Fruit fly (Drosophila melanogaster) whole organism, embryonic: Measurements from ENCODE around the gene Cul5.

ENCODE experiments used
- Ada2b ChIP-seq: fragments of 200-800 bp; sonication (Bioruptor generic); IDR thresholded peaks from 2 replicates; pipeline ENCODE4 v1.3.6; 2022; ENCODE audit warnings: missing biosample characterization, missing genetic modification characterization
- CG10147 ChIP-seq: fragments of 200-800 bp; sonication (Bioruptor generic); optimal IDR thresholded peaks from 2 replicates; lab custom pipeline; 2019; ENCODE audit warnings: missing biosample characterization, mild to moderate bottlenecking, missing genetic modification characterization, moderate library complexity
- CG10321 ChIP-seq: fragments of 200-800 bp; sonication (Bioruptor generic); IDR thresholded peaks from 2 replicates; pipeline ENCODE4 v1.3.6; 2022; ENCODE audit warnings: missing biosample characterization, missing genetic modification characterization
- CG10366 ChIP-seq: fragments of 200-800 bp; sonication (Bioruptor generic); IDR thresholded peaks from 2 replicates; pipeline ENCODE4 v1.3.6; 2022; ENCODE audit warnings: missing biosample characterization, missing genetic modification characterization
- CG10543 ChIP-seq: fragments of 200-800 bp; sonication (Bioruptor generic); optimal IDR thresholded peaks from 3 replicates; lab custom pipeline; 2017; ENCODE audit warnings: missing biosample characterization, mild to moderate bottlenecking, missing genetic modification characterization, moderate library complexity
- CG12104 ChIP-seq: fragments of 200-800 bp; sonication (Bioruptor generic); optimal IDR thresholded peaks from 3 replicates; lab custom pipeline; 2016; ENCODE audit warnings: missing biosample characterization, missing genetic modification characterization
- CG12155 ChIP-seq: fragments of 200-800 bp; sonication (Bioruptor generic); optimal IDR thresholded peaks from 3 replicates; lab custom pipeline; 2016; ENCODE audit warnings: missing biosample characterization, missing genetic modification characterization
- CG14710 ChIP-seq: fragments of 200-800 bp; sonication (Bioruptor generic); optimal IDR thresholded peaks from 3 replicates; lab custom pipeline; 2019; ENCODE audit warnings: missing biosample characterization, mild to moderate bottlenecking, missing genetic modification characterization, moderate library complexity
- CG14860 ChIP-seq: fragments of 200-800 bp; sonication (Bioruptor generic); IDR thresholded peaks from 3 replicates; pipeline ENCODE4 v1.3.6; 2022; ENCODE audit warnings: missing biosample characterization, missing genetic modification characterization; ENCODE audit not compliant: partially characterized antibody
- CG2199 ChIP-seq: fragments of 200-800 bp; sonication (Bioruptor generic); IDR thresholded peaks from 3 replicates; pipeline ENCODE4 v1.3.6; 2022; ENCODE audit warnings: missing biosample characterization, missing genetic modification characterization
- CG3407 ChIP-seq: fragments of 200-800 bp; sonication (Bioruptor generic); optimal IDR thresholded peaks from 2 replicates; lab custom pipeline; 2018; ENCODE audit warnings: missing biosample characterization, mild to moderate bottlenecking, missing genetic modification characterization
- CG4282 ChIP-seq: fragments of 200-800 bp; sonication (Bioruptor generic); optimal IDR thresholded peaks from 2 replicates; lab custom pipeline; 2016; ENCODE audit warnings: missing biosample characterization, missing genetic modification characterization
- CG5953 ChIP-seq: fragments of 200-800 bp; sonication (Bioruptor generic); IDR thresholded peaks from 2 replicates; pipeline ENCODE4 v1.3.6; 2022; ENCODE audit warnings: missing biosample characterization, missing genetic modification characterization
- CG6272 ChIP-seq: fragments of 200-800 bp; sonication (Bioruptor generic); IDR thresholded peaks from 2 replicates; pipeline ENCODE4 v1.3.6; 2022; ENCODE audit warnings: missing biosample characterization, missing genetic modification characterization
- CG8478 ChIP-seq: fragments of >200 bp; optimal IDR thresholded peaks from 2 replicates; lab custom pipeline; 2018
- CG9727 ChIP-seq: fragments of 200-800 bp; sonication (Bioruptor generic); optimal IDR thresholded peaks from 3 replicates; lab custom pipeline; 2017; ENCODE audit warnings: missing biosample characterization, mild to moderate bottlenecking, missing genetic modification characterization
- CHES-1-like ChIP-seq: fragments of 200-800 bp; sonication (Bioruptor generic); optimal IDR thresholded peaks from 2 replicates; lab custom pipeline; 2016; ENCODE audit warnings: missing biosample characterization, missing genetic modification characterization
- CoRest ChIP-seq: fragments of 200-800 bp; sonication (Bioruptor generic); optimal IDR thresholded peaks from 3 replicates; lab custom pipeline; 2018; ENCODE audit warnings: missing biosample characterization, mild to moderate bottlenecking, missing genetic modification characterization, moderate library complexity
- Dip2 ChIP-seq: fragments of 200-800 bp; sonication (Bioruptor generic); IDR thresholded peaks from 2 replicates; pipeline ENCODE4 v1.3.6; 2022; ENCODE audit warnings: missing biosample characterization, missing genetic modification characterization
- Dref ChIP-seq: fragments of 200-800 bp; sonication (Bioruptor generic); IDR thresholded peaks from 2 replicates; pipeline ENCODE4 v1.3.6; 2022; ENCODE audit warnings: missing biosample characterization, missing genetic modification characterization
- Eip74EF ChIP-seq, 2 experiments: fragments of 200-800 bp in 1 of 2; fragments of >200 bp in 1 of 2; sonication (Bioruptor generic) in 1 of 2; optimal IDR thresholded peaks; 2 replicates each; lab custom pipeline; 2017 to 2019; ENCODE audit warnings: missing biosample characterization in 2 of 2, missing genetic modification characterization in 2 of 2, mild to moderate bottlenecking in 1 of 2, moderate library complexity in 1 of 2
- Gsc ChIP-seq: fragments of 200-800 bp; sonication (Bioruptor generic); IDR thresholded peaks from 2 replicates; pipeline ENCODE4 v1.3.6; 2022; ENCODE audit warnings: missing biosample characterization, missing genetic modification characterization
- Hey ChIP-seq: fragments of 200-800 bp; sonication (Bioruptor generic); optimal IDR thresholded peaks from 3 replicates; lab custom pipeline; 2018; ENCODE audit warnings: missing biosample characterization, mild to moderate bottlenecking, missing genetic modification characterization
- HmgD ChIP-seq: fragments of 200-800 bp; sonication (Bioruptor generic); optimal IDR thresholded peaks from 3 replicates; lab custom pipeline; 2016; ENCODE audit warnings: missing biosample characterization, missing genetic modification characterization
- Hr39 ChIP-seq: fragments of >200 bp; optimal IDR thresholded peaks from 2 replicates; lab custom pipeline; 2017
- MESR4 ChIP-seq: fragments of 200-800 bp; sonication (Bioruptor generic); optimal IDR thresholded peaks from 2 replicates; lab custom pipeline; 2018; ENCODE audit warnings: missing biosample characterization, mild to moderate bottlenecking, missing genetic modification characterization, moderate library complexity
- Nf-YB ChIP-seq: fragments of 200-800 bp; sonication (Bioruptor generic); optimal IDR thresholded peaks from 3 replicates; lab custom pipeline; 2019; ENCODE audit warnings: missing biosample characterization, mild to moderate bottlenecking, missing genetic modification characterization, moderate library complexity
- Sin3A ChIP-seq: fragments of >200 bp; optimal IDR thresholded peaks from 2 replicates; lab custom pipeline; 2018
- Tbp ChIP-seq: fragments of >200 bp; optimal IDR thresholded peaks from 2 replicates; lab custom pipeline; 2018; ENCODE audit warnings: missing biosample characterization, missing genetic modification characterization
- Usf ChIP-seq: fragments of 200-800 bp; sonication (Bioruptor generic); optimal IDR thresholded peaks from 2 replicates; lab custom pipeline; 2017; ENCODE audit warnings: missing genotype, missing biosample characterization, missing genetic modification characterization
- amos ChIP-seq: fragments of 200-800 bp; sonication (Bioruptor generic); IDR thresholded peaks from 2 replicates; pipeline ENCODE4 v1.3.6; 2022; ENCODE audit warnings: missing biosample characterization, missing genetic modification characterization; ENCODE audit not compliant: partially characterized antibody
- ap ChIP-seq: fragments of 200-800 bp; sonication (Bioruptor generic); IDR thresholded peaks from 2 replicates; pipeline ENCODE4 v1.3.6; 2022; ENCODE audit warnings: missing biosample characterization, missing genetic modification characterization
- croc ChIP-seq: fragments of 200-800 bp; sonication (Bioruptor generic); conservative IDR thresholded peaks from 3 replicates; pipeline ENCODE4 v1.3.6; 2022; ENCODE audit warnings: missing biosample characterization, missing genetic modification characterization
- dimm ChIP-seq: fragments of 200-800 bp; sonication (Bioruptor generic); IDR thresholded peaks from 2 replicates; pipeline ENCODE4 v1.3.6; 2022; ENCODE audit warnings: missing biosample characterization, missing genetic modification characterization
- dmrt99B ChIP-seq: fragments of 200-800 bp; sonication (Bioruptor generic); optimal IDR thresholded peaks from 2 replicates; lab custom pipeline; 2018; ENCODE audit warnings: missing biosample characterization, mild to moderate bottlenecking, missing genetic modification characterization, moderate library complexity
- exex ChIP-seq: fragments of 200-800 bp; sonication (Bioruptor generic); optimal IDR thresholded peaks from 4 replicates; lab custom pipeline; 2018; ENCODE audit warnings: missing biosample characterization, mild to moderate bottlenecking, missing genetic modification characterization, moderate library complexity
- h ChIP-seq: fragments of >200 bp; optimal IDR thresholded peaks from 2 replicates; lab custom pipeline; 2017
- hbn ChIP-seq: fragments of 200-800 bp; sonication (Bioruptor generic); IDR thresholded peaks from 2 replicates; pipeline ENCODE4 v1.3.6; 2022; ENCODE audit warnings: missing biosample characterization, missing genetic modification characterization; ENCODE audit not compliant: partially characterized antibody
- jigr1 ChIP-seq: fragments of 200-800 bp; sonication (Bioruptor generic); IDR thresholded peaks from 3 replicates; pipeline ENCODE4 v1.3.6; 2022; ENCODE audit warnings: missing biosample characterization, missing genetic modification characterization
- jing ChIP-seq: fragments of 200-800 bp; sonication (Bioruptor generic); optimal IDR thresholded peaks from 2 replicates; lab custom pipeline; 2018; ENCODE audit warnings: missing biosample characterization, mild to moderate bottlenecking, missing genetic modification characterization
- klu ChIP-seq: fragments of 200-800 bp; sonication (Bioruptor generic); IDR thresholded peaks from 2 replicates; pipeline ENCODE4 v1.3.6; 2022; ENCODE audit warnings: missing biosample characterization, missing genetic modification characterization
- lmd ChIP-seq: fragments of 200-800 bp; sonication (Bioruptor generic); IDR thresholded peaks from 2 replicates; pipeline ENCODE4 v1.3.6; 2022; ENCODE audit warnings: missing biosample characterization, missing genetic modification characterization
- luna ChIP-seq: fragments of 200-800 bp; sonication (Bioruptor generic); optimal IDR thresholded peaks from 2 replicates; lab custom pipeline; 2016; ENCODE audit warnings: missing biosample characterization, missing genetic modification characterization
- maf-S ChIP-seq: fragments of 200-800 bp; sonication (Bioruptor generic); optimal IDR thresholded peaks from 2 replicates; lab custom pipeline; 2016; ENCODE audit warnings: missing biosample characterization, missing genetic modification characterization
- mld ChIP-seq: fragments of 200-800 bp; sonication (Bioruptor generic); IDR thresholded peaks from 3 replicates; pipeline ENCODE4 v1.3.6; 2022; ENCODE audit warnings: missing biosample characterization, missing genetic modification characterization; ENCODE audit not compliant: partially characterized antibody
- otp ChIP-seq: fragments of 200-800 bp; sonication (Bioruptor generic); IDR thresholded peaks from 3 replicates; pipeline ENCODE4, ENCODE4 v1.3.6; 2022; ENCODE audit warnings: missing biosample characterization, missing genetic modification characterization
- pb ChIP-seq: fragments of 200-800 bp; sonication (Bioruptor generic); optimal IDR thresholded peaks from 3 replicates; lab custom pipeline; 2016; ENCODE audit warnings: missing biosample characterization, missing genetic modification characterization
- peb ChIP-seq: fragments of 200-800 bp; sonication (Bioruptor generic); IDR thresholded peaks from 2 replicates; pipeline ENCODE4 v1.3.6; 2022; ENCODE audit warnings: missing biosample characterization, missing genetic modification characterization
- pros ChIP-seq: fragments of 200-800 bp; sonication (Bioruptor generic); optimal IDR thresholded peaks from 3 replicates; lab custom pipeline; 2019; ENCODE audit warnings: missing biosample characterization, mild to moderate bottlenecking, missing genetic modification characterization, moderate library complexity
- so ChIP-seq: fragments of 200-800 bp; sonication (Bioruptor generic); IDR thresholded peaks from 3 replicates; pipeline ENCODE4 v1.3.6; 2022; ENCODE audit warnings: missing biosample characterization, missing genetic modification characterization
- usp ChIP-seq: fragments of >200 bp; optimal IDR thresholded peaks from 2 replicates; lab custom pipeline; 2017; ENCODE audit warnings: missing biosample characterization, missing genetic modification characterization
- zfh2 ChIP-seq: fragments of 200-800 bp; sonication (Bioruptor generic); optimal IDR thresholded peaks from 2 replicates; lab custom pipeline; 2016; ENCODE audit warnings: missing biosample characterization, missing genetic modification characterization

Cul5 gene

dm6 chr3R:29075631-29076398 is 13.0 kb upstream of the Cul5 start (continued):
- TF ChIP-seq croc (GFP tag; lab: Robert Waterston, UW) (no peak), Gsc (GFP tag; lab: Robert Waterston, UW) (no peak), Nf-YB (no peak), ap (GFP tag; lab: Robert Waterston, UW) (no peak), Tbp (GFP tag; lab: Kevin White, UChicago) (no peak), CG12155 (no peak), Dref (GFP tag; lab: Robert Waterston, UW) (no peak), CoRest (tag; lab: Kevin White, UChicago) (no peak), CG8478 (lab: Kevin White, UChicago) (no peak), CG9727 (GFP tag; lab: Kevin White, UChicago) (peak; percentile 22), zfh2 (GFP tag; lab: Kevin White, UChicago) (no peak), jing (GFP tag; lab: Kevin White, UChicago) (no peak), jigr1 (GFP tag; lab: Robert Waterston, UW) (no peak), CG14860 (GFP tag; lab: Robert Waterston, UW) (no peak), pros (GFP tag; lab: Kevin White, UChicago) (peak; percentile 10), Hr39 (lab: Kevin White, UChicago) (no peak), Ada2b (GFP tag; lab: Robert Waterston, UW) (peak; percentile 35; the same call in 1 of the 2 replicates), hbn (GFP tag; lab: Robert Waterston, UW) (no peak), Dip2 (no peak), CG10366 (GFP tag; lab: Robert Waterston, UW) (peak; percentile 40; the same call in 1 of the 2 replicates), Eip74EF (GFP tag; optimal IDR thresholded peaks at IDR 0.05; lab: Kevin White, UChicago) (no peak), Sin3A (lab: Kevin White, UChicago) (no peak), HmgD (no peak), so (GFP tag; lab: Robert Waterston, UW) (no peak), klu (GFP tag; lab: Robert Waterston, UW) (no peak), CG6272 (no peak), CG14710 (tag; lab: Kevin White, UChicago) (no peak), CG12104 (GFP tag; lab: Kevin White, UChicago) (no peak), dmrt99B (tag; lab: Kevin White, UChicago) (peak; percentile 37), CG10543 (no peak), CG2199 (GFP tag; lab: Robert Waterston, UW) (no peak), dimm (GFP tag; lab: Robert Waterston, UW) (no peak), peb (GFP tag; lab: Robert Waterston, UW) (no peak), mld (GFP tag; lab: Robert Waterston, UW) (no peak), CG10147 (peak; percentile 29), CG10321 (GFP tag; lab: Robert Waterston, UW) (no peak), lmd (GFP tag; lab: Robert Waterston, UW) (no peak), pb (GFP tag; lab: Kevin White, UChicago) (no peak), CG5953 (GFP tag; lab: Robert Waterston, UW) (no peak), Usf (GFP tag; lab: Kevin White, UChicago) (no peak), CHES-1-like (no peak), CG4282 (GFP tag; lab: Kevin White, UChicago) (no peak), CG3407 (GFP tag; lab: Kevin White, UChicago) (no peak), luna (GFP tag; lab: Kevin White, UChicago) (no peak), exex (tag; lab: Kevin White, UChicago) (no peak), amos (no peak), MESR4 (no peak), otp (GFP tag; lab: Robert Waterston, UW) (no peak), usp (no peak), maf-S (GFP tag; lab: Kevin White, UChicago) (no peak), Hey (no peak), h (lab: Kevin White, UChicago) (no peak)
